Comparison of ENCODE assay signal across 1 fruit fly cellular context in genomic region chr3R:13988923-13989436, dm6.
TF ChIP-seq lines count a peak whose summit lies in the region.

No protein-coding gene starts in this region.

TF ChIP-seq in whole organism, embryonic, 481 proteins besides CTCF, POLR2A, EP300 and RAD21 (continued from another document):
- TF ChIP-seq CG4820 (GFP tag; optimal IDR thresholded peaks at IDR 0.05; lab: Kevin White, UChicago): no peak
- TF ChIP-seq HLH4C (GFP tag; IDR thresholded peaks at IDR 0.05; lab: Robert Waterston, UW; ENCODE audit: partially characterized antibody): no peak
- TF ChIP-seq zen (tag; optimal IDR thresholded peaks at IDR 0.05; lab: Kevin White, UChicago): peak; percentile 92
TF ChIP-seq in whole organism, embryonic: peak in this region for 7.
